Fruit fly (Drosophila melanogaster) whole organism, embryonic: ENCODE measurements around the gene Blos4.
A peak's percentile ranks its signal among the peaks of the same experiment; 100 is the strongest.

Experiments
- Ada2b ChIP-seq: fragments of 200-800 bp; sonication (Bioruptor generic); IDR thresholded peaks from 2 replicates; pipeline ENCODE4 v1.3.6; 2022; ENCODE audit warnings: missing biosample characterization, missing genetic modification characterization
- Antp ChIP-seq: fragments of 200-800 bp; sonication (Bioruptor generic); optimal IDR thresholded peaks from 3 replicates; lab custom pipeline; 2016; ENCODE audit warnings: missing biosample characterization, missing genetic modification characterization
- CG10147 ChIP-seq: fragments of 200-800 bp; sonication (Bioruptor generic); optimal IDR thresholded peaks from 2 replicates; lab custom pipeline; 2019; ENCODE audit warnings: missing biosample characterization, mild to moderate bottlenecking, missing genetic modification characterization, moderate library complexity
- CG1024 ChIP-seq: fragments of 200-800 bp; sonication (Bioruptor generic); IDR thresholded peaks from 2 replicates; pipeline ENCODE4 v1.3.6; 2022; ENCODE audit warnings: missing biosample characterization, missing genetic modification characterization
- CG10321 ChIP-seq: fragments of 200-800 bp; sonication (Bioruptor generic); IDR thresholded peaks from 2 replicates; pipeline ENCODE4 v1.3.6; 2022; ENCODE audit warnings: missing biosample characterization, missing genetic modification characterization
- CG10959 ChIP-seq: fragments of 200-800 bp; sonication (Bioruptor generic); IDR thresholded peaks from 2 replicates; pipeline ENCODE4 v1.3.6; 2022; ENCODE audit warnings: missing biosample characterization, missing genetic modification characterization
- CG13775 ChIP-seq: fragments of 200-800 bp; sonication (Bioruptor generic); optimal IDR thresholded peaks from 3 replicates; lab custom pipeline; 2017; ENCODE audit warnings: missing biosample characterization, mild to moderate bottlenecking, missing genetic modification characterization
- CG14710 ChIP-seq: fragments of 200-800 bp; sonication (Bioruptor generic); optimal IDR thresholded peaks from 3 replicates; lab custom pipeline; 2019; ENCODE audit warnings: missing biosample characterization, mild to moderate bottlenecking, missing genetic modification characterization, moderate library complexity
- CG1529 ChIP-seq: fragments of 200-800 bp; sonication (Bioruptor generic); optimal IDR thresholded peaks from 3 replicates; lab custom pipeline; 2018; ENCODE audit warnings: missing biosample characterization, missing genetic modification characterization
- CG15479 ChIP-seq: fragments of 200-800 bp; sonication (Bioruptor generic); optimal IDR thresholded peaks from 3 replicates; lab custom pipeline; 2019; ENCODE audit warnings: missing biosample characterization, mild to moderate bottlenecking, missing genetic modification characterization, moderate library complexity
- CG15514 ChIP-seq: fragments of 200-800 bp; sonication (Bioruptor generic); optimal IDR thresholded peaks from 3 replicates; lab custom pipeline; 2017; ENCODE audit warnings: missing biosample characterization, missing genetic modification characterization, mild to moderate bottlenecking, moderate library complexity, missing genetic modification reagents
- CG1602 ChIP-seq: fragments of 200-800 bp; sonication (Bioruptor generic); optimal IDR thresholded peaks from 3 replicates; lab custom pipeline; 2016; ENCODE audit warnings: missing biosample characterization, missing genetic modification characterization
- CG1647 ChIP-seq: fragments of 200-800 bp; sonication (Bioruptor generic); optimal IDR thresholded peaks from 3 replicates; lab custom pipeline; 2016; ENCODE audit warnings: missing biosample characterization, missing genetic modification characterization
- CG17328 ChIP-seq: fragments of 200-800 bp; sonication (Bioruptor generic); IDR thresholded peaks from 2 replicates; pipeline ENCODE4 v1.3.6; 2022; ENCODE audit warnings: missing biosample characterization, missing genetic modification characterization
- CG17912 ChIP-seq: fragments of 200-800 bp; sonication (Bioruptor generic); optimal IDR thresholded peaks from 2 replicates; lab custom pipeline; 2018; ENCODE audit warnings: missing biosample characterization, mild to moderate bottlenecking, missing genetic modification characterization
- CG2678 ChIP-seq: fragments of 200-800 bp; sonication (Bioruptor generic); optimal IDR thresholded peaks from 3 replicates; lab custom pipeline; 2019; ENCODE audit warnings: missing biosample characterization, mild to moderate bottlenecking, missing genetic modification characterization, moderate library complexity
- CG30431 ChIP-seq: fragments of 200-800 bp; sonication (Bioruptor generic); optimal IDR thresholded peaks from 2 replicates; lab custom pipeline; 2017; ENCODE audit warnings: missing biosample characterization, missing genetic modification characterization
- CG4328 ChIP-seq: fragments of 200-800 bp; sonication (Bioruptor generic); optimal IDR thresholded peaks from 3 replicates; lab custom pipeline; 2017; ENCODE audit warnings: missing biosample characterization, missing genetic modification reagents, missing genetic modification characterization
- CG4617 ChIP-seq: fragments of 200-800 bp; sonication (Bioruptor generic); optimal IDR thresholded peaks from 3 replicates; lab custom pipeline; 2016; ENCODE audit warnings: missing biosample characterization, missing genetic modification characterization, borderline replicate concordance
- CG8765 ChIP-seq: fragments of 200-800 bp; sonication (Bioruptor generic); IDR thresholded peaks from 2 replicates; pipeline ENCODE4 v1.3.6; 2022; ENCODE audit warnings: missing biosample characterization, missing genetic modification characterization
- CG9609 ChIP-seq: fragments of 200-800 bp; sonication (Bioruptor generic); optimal IDR thresholded peaks from 3 replicates; lab custom pipeline; 2016; ENCODE audit warnings: missing biosample characterization, missing genetic modification characterization
- CG9817 ChIP-seq: fragments of 200-800 bp; sonication (Bioruptor generic); optimal IDR thresholded peaks from 2 replicates; lab custom pipeline; 2018; ENCODE audit warnings: missing biosample characterization, mild to moderate bottlenecking, missing genetic modification characterization, moderate library complexity
- CkIIα-i1 ChIP-seq: fragments of 200-800 bp; sonication (Bioruptor generic); IDR thresholded peaks from 2 replicates; pipeline ENCODE4 v1.3.6; 2022; ENCODE audit warnings: missing biosample characterization, missing genetic modification characterization
- Ets97D ChIP-seq: fragments of 200-800 bp; sonication (Bioruptor generic); optimal IDR thresholded peaks from 3 replicates; lab custom pipeline; 2016; ENCODE audit warnings: missing biosample characterization, missing genetic modification characterization
- H2.0 ChIP-seq: fragments of 200-800 bp; sonication (Bioruptor generic); IDR thresholded peaks from 2 replicates; pipeline ENCODE4 v1.3.6; 2022; ENCODE audit warnings: missing biosample characterization, missing genetic modification characterization
- HLH54F ChIP-seq: fragments of 200-800 bp; sonication (Bioruptor generic); optimal IDR thresholded peaks from 3 replicates; lab custom pipeline; 2016; ENCODE audit warnings: missing biosample characterization, missing genetic modification characterization
- Hmr ChIP-seq: fragments of 200-800 bp; sonication (Bioruptor generic); optimal IDR thresholded peaks from 3 replicates; lab custom pipeline; 2017; ENCODE audit warnings: mild to moderate bottlenecking, missing biosample characterization, missing genetic modification reagents, missing genetic modification characterization
- Hr78 ChIP-seq, 2 experiments: fragments of 200-800 bp in 1 of 2; fragments of >200 bp in 1 of 2; sonication (Bioruptor generic) in 1 of 2; optimal IDR thresholded peaks; 2 replicates each; lab custom pipeline; 2017 to 2019; ENCODE audit warnings: missing biosample characterization in 2 of 2, missing genetic modification characterization in 2 of 2, mild to moderate bottlenecking in 1 of 2, moderate library complexity in 1 of 2
- NK7.1 ChIP-seq: fragments of 200-800 bp; sonication (Bioruptor generic); optimal IDR thresholded peaks from 3 replicates; lab custom pipeline; 2016; ENCODE audit warnings: missing biosample characterization, missing genetic modification characterization
- Oli ChIP-seq: fragments of 200-800 bp; sonication (Bioruptor generic); optimal IDR thresholded peaks from 2 replicates; lab custom pipeline; 2018; ENCODE audit warnings: missing biosample characterization, mild to moderate bottlenecking, missing genetic modification characterization, moderate library complexity
- Sox100B ChIP-seq: fragments of 200-800 bp; sonication (Bioruptor generic); optimal IDR thresholded peaks from 3 replicates; lab custom pipeline; 2018; ENCODE audit warnings: missing biosample characterization, mild to moderate bottlenecking, missing genetic modification characterization
- Tbp ChIP-seq: fragments of >200 bp; optimal IDR thresholded peaks from 2 replicates; lab custom pipeline; 2018; ENCODE audit warnings: missing biosample characterization, missing genetic modification characterization
- abd-A ChIP-seq: fragments of 200-800 bp; sonication (Bioruptor generic); optimal IDR thresholded peaks from 3 replicates; lab custom pipeline; 2019; ENCODE audit warnings: missing biosample characterization, mild to moderate bottlenecking, missing genetic modification characterization, moderate library complexity
- ara ChIP-seq: fragments of 200-800 bp; sonication (Bioruptor generic); IDR thresholded peaks from 2 replicates; pipeline ENCODE4 v1.3.6; 2022; ENCODE audit warnings: missing biosample characterization, missing genetic modification characterization
- ase ChIP-seq: fragments of 200-800 bp; sonication (Bioruptor generic); IDR thresholded peaks from 3 replicates; pipeline ENCODE4 v1.3.6; 2022; ENCODE audit warnings: missing biosample characterization, missing genetic modification characterization
- cg ChIP-seq: fragments of 200-800 bp; sonication (Bioruptor generic); optimal IDR thresholded peaks from 3 replicates; lab custom pipeline; 2019; ENCODE audit warnings: missing biosample characterization, mild to moderate bottlenecking, missing genetic modification characterization, moderate library complexity
- dpn ChIP-seq, 2 experiments: fragments of 200-800 bp; sonication (Bioruptor generic); optimal IDR thresholded peaks; 3 replicates each; lab custom pipeline; 2016; ENCODE audit warnings: missing biosample characterization in 2 of 2, missing genetic modification characterization in 2 of 2
- fd3F ChIP-seq: fragments of 200-800 bp; sonication (Bioruptor generic); optimal IDR thresholded peaks from 2 replicates; lab custom pipeline; 2018; ENCODE audit warnings: missing biosample characterization, mild to moderate bottlenecking, missing genetic modification characterization, moderate library complexity
- jigr1 ChIP-seq: fragments of 200-800 bp; sonication (Bioruptor generic); IDR thresholded peaks from 3 replicates; pipeline ENCODE4 v1.3.6; 2022; ENCODE audit warnings: missing biosample characterization, missing genetic modification characterization
- knrl ChIP-seq: fragments of 200-800 bp; sonication (Bioruptor generic); IDR thresholded peaks from 3 replicates; pipeline ENCODE4 v1.3.6; 2022; ENCODE audit warnings: missing biosample characterization, missing genetic modification characterization; ENCODE audit not compliant: partially characterized antibody
- luna ChIP-seq: fragments of 200-800 bp; sonication (Bioruptor generic); optimal IDR thresholded peaks from 2 replicates; lab custom pipeline; 2016; ENCODE audit warnings: missing biosample characterization, missing genetic modification characterization
- odd ChIP-seq: fragments of 200-800 bp; sonication (Bioruptor generic); optimal IDR thresholded peaks from 2 replicates; lab custom pipeline; 2017; ENCODE audit warnings: missing biosample characterization, mild to moderate bottlenecking, missing genetic modification characterization
- onecut ChIP-seq: fragments of 200-800 bp; sonication (Bioruptor generic); IDR thresholded peaks from 2 replicates; pipeline ENCODE4 v1.3.6; 2022; ENCODE audit warnings: missing biosample characterization, missing genetic modification characterization
- ranshi ChIP-seq: fragments of 200-800 bp; sonication (Bioruptor generic); IDR thresholded peaks from 2 replicates; pipeline ENCODE4 v1.3.6; 2022; ENCODE audit warnings: missing biosample characterization, missing genetic modification characterization
- slbo ChIP-seq: fragments of 200-800 bp; sonication (Bioruptor generic); IDR thresholded peaks from 2 replicates; pipeline ENCODE4 v1.3.6; 2022; ENCODE audit warnings: missing biosample characterization, missing genetic modification characterization
- slou ChIP-seq: fragments of 200-800 bp; sonication (Bioruptor generic); optimal IDR thresholded peaks from 3 replicates; lab custom pipeline; 2016; ENCODE audit warnings: missing biosample characterization, missing genetic modification characterization
- stwl ChIP-seq: fragments of 200-800 bp; sonication (Bioruptor generic); optimal IDR thresholded peaks from 3 replicates; lab custom pipeline; 2018; ENCODE audit warnings: missing biosample characterization, mild to moderate bottlenecking, missing genetic modification characterization, moderate library complexity
- trem ChIP-seq: fragments of 200-800 bp; optimal IDR thresholded peaks from 3 replicates; lab custom pipeline; 2019; ENCODE audit warnings: missing biosample characterization, mild to moderate bottlenecking, missing genetic modification characterization, moderate library complexity
- vnd ChIP-seq: fragments of 200-800 bp; sonication (Bioruptor generic); IDR thresholded peaks from 3 replicates; pipeline ENCODE4 v1.3.6; 2022; ENCODE audit warnings: missing biosample characterization, missing genetic modification characterization; ENCODE audit not compliant: partially characterized antibody
- zen ChIP-seq: fragments of 200-800 bp; sonication (Bioruptor generic); optimal IDR thresholded peaks from 3 replicates; lab custom pipeline; 2018; ENCODE audit warnings: missing biosample characterization, mild to moderate bottlenecking, missing genetic modification characterization, moderate library complexity
- zen2 ChIP-seq: fragments of 200-800 bp; sonication (Bioruptor generic); IDR thresholded peaks from 3 replicates; pipeline ENCODE4 v1.3.6; 2022; ENCODE audit warnings: missing biosample characterization, missing genetic modification characterization; ENCODE audit not compliant: partially characterized antibody

The Blos4 gene

DNA sequence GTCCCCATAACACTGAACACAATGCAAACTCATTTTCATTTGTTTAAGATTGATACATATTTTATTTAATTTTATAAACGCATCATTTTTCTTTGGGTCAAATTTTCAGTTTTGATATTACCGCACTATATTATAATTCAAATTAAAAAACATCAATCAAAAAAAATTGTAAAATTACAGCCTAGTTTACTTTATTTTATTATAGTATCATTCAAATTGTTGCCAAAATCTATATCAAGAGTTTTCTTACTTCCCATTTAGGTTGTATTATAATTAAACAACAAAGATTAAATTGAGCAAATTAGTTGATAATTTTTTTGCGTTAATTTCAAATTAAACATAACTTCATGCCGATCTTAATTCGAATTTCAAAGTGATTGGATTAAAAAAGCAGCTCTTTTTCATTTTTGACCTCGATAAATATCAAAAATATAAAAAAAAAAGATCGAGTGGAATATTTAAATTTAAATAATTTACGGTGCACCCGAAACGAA is 27.0 kb upstream of the Blos4 start (continued):
- TF ChIP-seq CG14710 (peak; percentile 56), luna (GFP tag; lab: Kevin White, UChicago) (no peak), Sox100B (GFP tag; lab: Kevin White, UChicago) (peak; percentile 60), Tbp (GFP tag; lab: Kevin White, UChicago) (no peak), CG30431 (GFP tag; lab: Kevin White, UChicago) (no peak), CG4617 (no peak), CG4328 (GFP tag; lab: Kevin White, UChicago) (no peak), vnd (GFP tag; lab: Robert Waterston, UW) (no peak), CG10321 (GFP tag; lab: Robert Waterston, UW) (no peak), slou (no peak), Antp (GFP tag; lab: Kevin White, UChicago) (no peak), NK7.1 (no peak), CG8765 (no peak), Hr78 (GFP tag; optimal IDR thresholded peaks at IDR 0.05; lab: Kevin White, UChicago) (no peak), CG1024 (GFP tag; lab: Robert Waterston, UW) (no peak), H2.0 (GFP tag; lab: Robert Waterston, UW) (no peak), CG9817 (tag; lab: Kevin White, UChicago) (no peak), CkIIα-i1 (GFP tag; lab: Robert Waterston, UW) (no peak), dpn (GFP tag; optimal IDR thresholded peaks at IDR 0.05; lab: Kevin White, UChicago) (no peak), onecut (no peak), CG1529 (GFP tag; lab: Kevin White, UChicago) (no peak), Ets97D (no peak), ranshi (GFP tag; lab: Robert Waterston, UW) (no peak), CG17912 (GFP tag; lab: Kevin White, UChicago) (no peak), trem (tag; lab: Kevin White, UChicago) (no peak), CG1602 (peak; percentile 37), zen2 (GFP tag; lab: Robert Waterston, UW) (no peak), HLH54F (GFP tag; lab: Kevin White, UChicago) (no peak), CG15514 (no peak), odd (GFP tag; lab: Kevin White, UChicago) (no peak), abd-A (no peak), jigr1 (GFP tag; lab: Robert Waterston, UW) (no peak), ara (GFP tag; lab: Robert Waterston, UW) (no peak), CG10147 (GFP tag; lab: Kevin White, UChicago) (no peak), Ada2b (GFP tag; lab: Robert Waterston, UW) (no peak), Oli (tag; lab: Kevin White, UChicago) (peak; percentile 43), slbo (GFP tag; lab: Robert Waterston, UW) (no peak), CG13775 (GFP tag; lab: Kevin White, UChicago) (peak; percentile 59), Hmr (GFP tag; lab: Kevin White, UChicago) (no peak), ase (no peak), cg (GFP tag; lab: Kevin White, UChicago) (no peak), stwl (tag; lab: Kevin White, UChicago) (no peak), CG2678 (tag; lab: Kevin White, UChicago) (peak; percentile 45), knrl (GFP tag; lab: Robert Waterston, UW) (no peak), fd3F (no peak), CG10959 (no peak), CG15479 (GFP tag; lab: Kevin White, UChicago) (no peak), zen (tag; lab: Kevin White, UChicago) (no peak), CG9609 (no peak), CG17328 (no peak), CG1647 (no peak)
